Worm (Caenorhabditis elegans) whole organism, late embryonic: ENCODE results near the gene oac-59.

Experiments used
- dve-1 ChIP-seq: sonication (generic microtip); optimal IDR thresholded peaks from 2 replicates; lab custom pipeline; 2017; ENCODE audit warnings: antibody characterized with exemption, mild to moderate bottlenecking, missing genetic modification characterization, missing compliant biosample characterization
- elt-2 ChIP-seq: sonication (generic microtip); optimal IDR thresholded peaks from 2 replicates; lab custom pipeline; 2016; ENCODE audit warnings: missing genetic modification reagents, missing genetic modification characterization, missing compliant biosample characterization
- lin-11 ChIP-seq: fragments of 200-800 bp; sonication (Bioruptor generic); optimal IDR thresholded peaks from 2 replicates; lab custom pipeline; 2018; ENCODE audit warnings: mild to moderate bottlenecking, missing genetic modification characterization, missing compliant biosample characterization
- madf-2 ChIP-seq: sonication (generic microtip); optimal IDR thresholded peaks from 2 replicates; lab custom pipeline; 2017; ENCODE audit warnings: missing genetic modification characterization, missing compliant biosample characterization
- odd-2 ChIP-seq: sonication (generic microtip); optimal IDR thresholded peaks from 2 replicates; lab custom pipeline; 2017; ENCODE audit warnings: antibody characterized with exemption, mild to moderate bottlenecking, missing genetic modification characterization, missing compliant biosample characterization
- unc-55 ChIP-seq: sonication (generic microtip); optimal IDR thresholded peaks from 2 replicates; lab custom pipeline; 2017; ENCODE audit warnings: missing biosample characterization, missing genetic modification reagents, missing genetic modification characterization
- unc-86 ChIP-seq: sonication (generic microtip); optimal IDR thresholded peaks from 2 replicates; lab custom pipeline; 2016; ENCODE audit warnings: missing genetic modification characterization, missing compliant biosample characterization

ce11 chrIV:12287628-12288027 is 13.4 kb downstream of the oac-59 start, which contains the start of gene erl-1:
- TF ChIP-seq unc-55 (GFP tag; lab: Kevin White, UChicago) (no peak), unc-86 (no peak), odd-2 (tag; lab: Kevin White, UChicago) (no peak), lin-11 (tag; lab: Kevin White, UChicago) (no peak), dve-1 (tag; lab: Kevin White, UChicago) (no peak), elt-2 (no peak), madf-2 (no peak)
